Worm (Caenorhabditis elegans): ENCODE data around the gene zip-10.

DNA sequence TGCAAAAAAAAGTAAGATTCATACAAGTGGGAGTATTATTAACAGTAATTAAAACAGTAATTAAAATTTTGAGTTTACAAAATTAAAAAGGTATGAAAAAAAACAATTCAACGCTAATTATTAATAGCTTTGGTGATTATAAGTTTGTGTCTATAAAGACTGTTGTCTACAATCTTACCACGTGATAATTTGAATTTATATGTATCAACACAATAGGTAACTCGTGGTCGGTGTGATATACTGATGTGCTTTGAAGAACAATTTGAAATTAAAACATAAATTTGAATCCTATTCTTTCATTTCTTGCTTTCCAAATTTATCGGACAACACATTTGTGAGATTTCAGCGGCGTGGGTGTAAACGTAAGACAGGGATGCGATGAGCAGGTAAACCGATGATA lies 22.7 kb downstream of the zip-10 start:
- TF ChIP-seq skn-1 (tag; optimal IDR thresholded peaks at IDR 0.05) (no peak), nhr-11 (tag; optimal IDR thresholded peaks at IDR 0.05) (no peak), aly-2 (tag; optimal IDR thresholded peaks at IDR 0.05) (no peak), snpc-4 (tag; optimal IDR thresholded peaks at IDR 0.05) (no peak), unc-62 (GFP tag; optimal IDR thresholded peaks at IDR 0.05) (no peak), blmp-1 (tag; optimal IDR thresholded peaks at IDR 0.05; ENCODE audit: insufficient read depth) (no peak), ama-1 (optimal IDR thresholded peaks at IDR 0.05) (no peak), elt-1 (tag; optimal IDR thresholded peaks at IDR 0.05) (no peak), ztf-4 (tag; optimal IDR thresholded peaks at IDR 0.05) (no peak), nhr-6 (tag; optimal IDR thresholded peaks at IDR 0.05) (no peak), R02D3.7 (tag; optimal IDR thresholded peaks at IDR 0.05) (no peak), zag-1 (tag; optimal IDR thresholded peaks at IDR 0.05) (no peak), F13H6.1 (tag; optimal IDR thresholded peaks at IDR 0.05) (no peak)

Data from whole organism, L2 larva.